Fruit fly (Drosophila melanogaster): ENCODE results near the gene Pc.

The Pc gene

DNA sequence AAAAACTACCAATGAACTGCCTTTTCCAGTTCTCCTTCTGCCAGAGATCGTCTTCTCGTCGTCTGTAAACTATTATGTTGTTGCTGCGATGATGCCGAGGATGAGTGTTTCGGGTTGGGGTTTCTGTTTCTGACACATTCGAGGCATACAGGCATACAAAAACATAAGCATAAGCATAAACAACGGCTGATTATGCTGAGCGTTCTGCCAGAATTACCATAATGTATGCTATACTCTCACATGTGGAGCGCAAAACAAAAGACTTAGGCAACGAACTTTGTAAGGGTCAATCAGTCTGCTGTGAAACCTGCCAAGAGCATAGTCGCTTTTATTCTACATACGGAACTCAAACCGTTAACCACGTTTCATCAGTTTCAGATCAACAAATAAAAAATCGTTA, 23.6 kb downstream of the Pc start, which contains the start of gene Cpr78Cb:
Gene Cpr78Cb (plus strand): TSS at position 291 of the 400 bp plus-strand sequence.
- TF ChIP-seq CG33017 (tag; optimal IDR thresholded peaks at IDR 0.05) (no peak), ovo (GFP tag; optimal IDR thresholded peaks at IDR 0.05) (no peak), tj (GFP tag; optimal IDR thresholded peaks at IDR 0.05) (no peak), CG5204 (GFP tag; optimal IDR thresholded peaks at IDR 0.05) (no peak), cnc (optimal IDR thresholded peaks at IDR 0.05) (no peak), kay (GFP tag; ENCODE audit: borderline replicate concordance) (no peak), toe (GFP tag; optimal IDR thresholded peaks at IDR 0.05) (no peak), cic (GFP tag; optimal IDR thresholded peaks at IDR 0.05) (no peak), Mnt (GFP tag; optimal IDR thresholded peaks at IDR 0.05) (no peak), CG7101 (tag; optimal IDR thresholded peaks at IDR 0.05) (no peak)

DNA sequence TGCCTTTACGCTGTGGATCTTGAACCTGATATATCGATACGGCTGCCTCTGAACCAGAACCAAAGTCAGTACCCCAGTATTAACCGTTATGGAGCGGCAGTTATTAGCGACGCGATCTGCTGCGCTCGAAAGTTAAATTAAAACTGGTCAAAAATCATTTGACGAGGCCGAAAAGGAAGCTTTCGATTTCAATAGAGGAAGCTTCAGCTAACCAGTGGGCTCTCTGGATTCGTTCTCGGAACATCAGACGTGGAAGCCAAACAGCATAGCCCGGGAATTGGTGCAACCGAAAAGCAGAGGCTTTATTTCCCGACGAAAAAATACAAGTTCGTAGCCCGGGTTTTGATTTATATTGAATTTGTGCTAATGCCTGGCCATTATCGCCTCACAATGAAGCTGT, 25.1 kb downstream of the Pc start, which contains the start of gene Cpr78Ca:
Gene Cpr78Ca (minus strand): TSS at position 101 of the 400 bp plus-strand sequence.
- TF ChIP-seq CG7101 (tag; optimal IDR thresholded peaks at IDR 0.05): no peak

DNA sequence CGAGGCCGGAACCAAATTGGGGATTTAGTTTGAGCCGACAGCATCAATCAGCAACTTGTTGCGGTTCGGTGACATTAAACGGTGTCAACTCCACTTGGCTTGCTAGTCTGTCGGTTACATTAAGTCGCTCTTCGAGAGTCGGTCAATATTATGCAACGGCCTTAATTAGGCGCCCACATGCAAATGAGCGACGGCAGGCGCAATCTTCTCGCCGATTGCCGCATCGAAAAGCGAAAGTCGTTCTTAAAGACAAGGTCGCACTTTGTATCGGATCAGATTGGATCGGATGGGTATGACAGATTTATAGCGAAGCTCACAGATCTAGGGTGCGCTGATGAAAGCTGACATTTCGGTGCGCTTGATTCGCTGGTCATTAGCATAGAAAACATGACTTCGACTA, 26.8 kb downstream of the Pc start:
- no peak for TF ChIP-seq kay (GFP tag; ENCODE audit: borderline replicate concordance)
- no peak for TF ChIP-seq Mnt (GFP tag; optimal IDR thresholded peaks at IDR 0.05)
- no peak for TF ChIP-seq pad (GFP tag; optimal IDR thresholded peaks at IDR 0.05)
- no peak for TF ChIP-seq CG7045 (GFP tag; optimal IDR thresholded peaks at IDR 0.05)
- no peak for TF ChIP-seq Hr96 (GFP tag; optimal IDR thresholded peaks at IDR 0.05)
- no peak for TF ChIP-seq CG1620 (GFP tag; optimal IDR thresholded peaks at IDR 0.05)
- TF ChIP-seq CG7101 (tag; optimal IDR thresholded peaks at IDR 0.05): no peak
- no peak for TF ChIP-seq Crg-1 (GFP tag; optimal IDR thresholded peaks at IDR 0.05)
- TF ChIP-seq cnc (optimal IDR thresholded peaks at IDR 0.05): no peak
- TF ChIP-seq toe (GFP tag; optimal IDR thresholded peaks at IDR 0.05): no peak
- TF ChIP-seq CG33017 (tag; optimal IDR thresholded peaks at IDR 0.05): no peak
- no peak for TF ChIP-seq tj (GFP tag; optimal IDR thresholded peaks at IDR 0.05)
- no peak for TF ChIP-seq CG11617 (GFP tag; optimal IDR thresholded peaks at IDR 0.05)
- TF ChIP-seq ovo (GFP tag; optimal IDR thresholded peaks at IDR 0.05): no peak
- TF ChIP-seq CG12768 (GFP tag; optimal IDR thresholded peaks at IDR 0.05): no peak
- no peak for TF ChIP-seq cic (GFP tag; optimal IDR thresholded peaks at IDR 0.05)
- TF ChIP-seq Clk (GFP tag; optimal IDR thresholded peaks at IDR 0.05): no peak
- no peak for TF ChIP-seq bab1 (GFP tag; optimal IDR thresholded peaks at IDR 0.05)
- TF ChIP-seq CG14711 (tag; optimal IDR thresholded peaks at IDR 0.05): no peak
- no peak for TF ChIP-seq CG5204 (GFP tag; optimal IDR thresholded peaks at IDR 0.05)

DNA sequence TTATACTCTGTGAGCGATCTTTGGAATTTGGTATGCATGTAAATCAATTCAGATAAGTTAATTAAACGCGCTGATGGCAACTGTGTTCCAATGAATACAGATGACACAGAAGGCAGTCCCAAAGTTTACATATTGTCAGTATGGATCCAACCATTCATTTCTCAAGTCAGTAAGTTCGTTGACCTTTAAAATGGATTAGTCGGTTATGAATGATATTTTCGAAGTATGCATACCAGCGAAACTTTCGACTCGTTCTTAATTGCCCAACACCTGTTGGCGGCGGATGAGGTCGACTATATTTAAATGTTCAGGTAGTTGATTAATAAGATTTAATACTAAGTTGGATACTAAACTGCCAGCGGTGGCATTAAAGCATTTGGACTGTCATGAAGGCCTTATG, 27.5 kb downstream of the Pc start:
- TF ChIP-seq Mnt (GFP tag; optimal IDR thresholded peaks at IDR 0.05) (no peak), Crg-1 (GFP tag; optimal IDR thresholded peaks at IDR 0.05) (no peak), pad (GFP tag; optimal IDR thresholded peaks at IDR 0.05) (no peak), Clk (GFP tag; optimal IDR thresholded peaks at IDR 0.05) (no peak)

DNA sequence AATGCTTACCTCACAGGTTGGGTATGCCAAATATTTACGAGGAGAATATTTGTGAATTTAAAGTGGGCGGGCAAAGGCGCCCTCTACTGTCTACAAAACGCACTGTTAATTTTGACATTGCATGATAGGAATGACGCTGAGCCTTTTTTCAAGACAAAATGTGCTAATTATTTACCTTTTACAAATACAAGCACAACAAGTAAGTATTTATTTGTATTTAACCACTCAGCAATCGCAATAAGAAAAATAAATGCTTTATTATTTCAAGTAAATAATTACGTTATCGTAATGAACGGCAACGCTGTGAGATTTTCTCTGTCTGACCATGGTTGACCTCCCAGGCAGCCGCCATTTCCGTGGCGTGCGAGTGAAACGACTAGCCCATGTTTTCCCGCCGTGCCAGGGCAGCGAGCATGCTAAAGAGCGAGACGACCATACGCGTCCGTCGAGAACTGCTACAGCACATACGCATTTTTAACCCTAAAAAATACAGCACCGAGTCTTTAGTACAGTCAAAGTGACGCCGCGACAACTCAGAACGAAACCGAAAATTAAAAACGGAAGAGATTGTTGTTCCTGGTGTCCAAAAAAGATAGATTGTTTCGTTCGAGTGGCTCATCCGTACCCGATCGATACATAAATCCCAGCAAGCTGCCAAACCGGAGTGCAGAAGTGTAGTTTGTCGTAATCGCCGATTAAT, 32.0 kb downstream of the Pc start, which contains the start of the genes CG12974 and pzg:
Gene CG12974 (minus strand): TSS at position 324 of the 700 bp plus-strand sequence.
Gene pzg (plus strand): TSS at position 461 of the 700 bp plus-strand sequence.
- TF ChIP-seq cnc (optimal IDR thresholded peaks at IDR 0.05) (no peak), cic (GFP tag; optimal IDR thresholded peaks at IDR 0.05) (no peak), Mnt (GFP tag; optimal IDR thresholded peaks at IDR 0.05) (peak; percentile 77), kay (GFP tag; ENCODE audit: borderline replicate concordance) (no peak), CG7045 (GFP tag; optimal IDR thresholded peaks at IDR 0.05) (peak; percentile 70), bab1 (GFP tag; optimal IDR thresholded peaks at IDR 0.05) (peak; percentile 97), toe (GFP tag; optimal IDR thresholded peaks at IDR 0.05) (peak; percentile 77), Clk (GFP tag; optimal IDR thresholded peaks at IDR 0.05) (peak; percentile 65), pad (GFP tag; optimal IDR thresholded peaks at IDR 0.05) (peak; percentile 77), CG7101 (tag; optimal IDR thresholded peaks at IDR 0.05) (peak; percentile 70), CG14711 (tag; optimal IDR thresholded peaks at IDR 0.05) (peak; percentile 58), ovo (GFP tag; optimal IDR thresholded peaks at IDR 0.05) (peak; percentile 58), CG12768 (GFP tag; optimal IDR thresholded peaks at IDR 0.05) (no peak), tj (GFP tag; optimal IDR thresholded peaks at IDR 0.05) (peak; percentile 73), CG1620 (GFP tag; optimal IDR thresholded peaks at IDR 0.05) (peak; percentile 84), CG33017 (tag; optimal IDR thresholded peaks at IDR 0.05) (peak; percentile 46), CG5204 (GFP tag; optimal IDR thresholded peaks at IDR 0.05) (no peak), Hr96 (GFP tag; optimal IDR thresholded peaks at IDR 0.05) (peak; percentile 66), Crg-1 (GFP tag; optimal IDR thresholded peaks at IDR 0.05) (peak; percentile 50), CG11617 (GFP tag; optimal IDR thresholded peaks at IDR 0.05) (peak; percentile 84)

DNA sequence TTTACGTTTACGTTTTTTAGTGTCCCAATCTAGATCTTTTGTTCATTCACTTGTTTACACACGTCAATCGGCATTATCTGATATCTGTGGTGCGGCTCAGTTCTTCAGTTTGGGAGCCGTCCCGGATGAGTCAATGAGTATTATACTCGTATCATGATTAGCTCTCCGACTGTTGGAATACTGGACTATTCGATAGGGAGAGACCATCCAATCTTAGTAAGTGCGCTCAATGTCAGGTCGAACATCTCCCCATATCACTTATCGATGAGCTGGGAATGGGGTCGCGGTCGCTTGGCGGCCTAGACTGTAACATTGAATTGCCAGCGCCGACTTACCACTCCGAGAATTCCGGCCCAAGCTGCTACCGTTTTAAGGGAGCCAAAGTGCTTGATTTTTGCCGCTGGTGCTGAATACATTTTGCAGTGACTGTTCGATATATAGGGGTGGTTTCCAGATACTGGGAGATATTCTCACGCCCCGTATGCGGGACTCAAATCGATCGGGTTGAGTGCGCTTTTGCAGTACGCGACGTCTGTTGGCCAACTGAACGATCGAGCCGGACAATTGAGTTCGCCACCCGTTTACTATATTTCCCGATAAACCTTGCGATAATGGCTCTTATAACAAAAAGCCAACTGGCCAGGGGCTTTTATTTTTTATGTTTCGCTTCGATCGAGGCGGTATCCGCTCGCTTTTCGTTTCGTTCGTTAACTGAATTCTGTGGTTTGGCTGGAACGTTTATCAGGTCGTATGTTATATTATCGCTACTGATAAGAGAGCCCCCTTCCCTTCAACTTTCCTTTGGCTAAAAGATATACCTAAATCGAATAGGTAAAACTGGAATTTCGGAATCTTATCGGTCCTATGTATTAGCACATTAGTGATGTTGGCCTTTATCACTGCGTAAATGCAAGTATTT, 32.8 kb downstream of the Pc start:
- TF ChIP-seq cic (GFP tag; optimal IDR thresholded peaks at IDR 0.05): peak; percentile 27
- no peak for TF ChIP-seq CG5204 (GFP tag; optimal IDR thresholded peaks at IDR 0.05)
